Fruit fly (Drosophila melanogaster) whole organism, adult: ENCODE results near the gene CG31706.

Source experiments
- CG11617 ChIP-seq: fragments of 200-800 bp; sonication (Bioruptor generic); optimal IDR thresholded peaks from 2 replicates; lab custom pipeline; 2017; ENCODE audit warnings: mild to moderate bottlenecking, missing biosample characterization, missing genetic modification reagents, missing genetic modification characterization
- CG12768 ChIP-seq: fragments of 200-800 bp; sonication (Bioruptor generic); optimal IDR thresholded peaks from 2 replicates; lab custom pipeline; 2017; ENCODE audit warnings: missing biosample characterization, missing genetic modification characterization, mild to moderate bottlenecking, moderate library complexity, missing genetic modification reagents
- CG14711 ChIP-seq: fragments of 200-800 bp; sonication (Bioruptor generic); optimal IDR thresholded peaks from 2 replicates; lab custom pipeline; 2018; ENCODE audit warnings: missing biosample characterization, mild to moderate bottlenecking, missing genetic modification characterization, moderate library complexity
- CG1620 ChIP-seq: fragments of 200-800 bp; sonication (Bioruptor generic); optimal IDR thresholded peaks from 2 replicates; lab custom pipeline; 2016; ENCODE audit warnings: missing biosample characterization, missing genetic modification characterization
- CG33017 ChIP-seq: fragments of 200-800 bp; sonication (Bioruptor generic); optimal IDR thresholded peaks from 2 replicates; lab custom pipeline; 2018; ENCODE audit warnings: missing biosample characterization, mild to moderate bottlenecking, missing genetic modification characterization, moderate library complexity
- CG5204 ChIP-seq: fragments of 200-800 bp; sonication (Bioruptor generic); optimal IDR thresholded peaks from 2 replicates; lab custom pipeline; 2016; ENCODE audit warnings: missing biosample characterization, missing genetic modification characterization
- CG7045 ChIP-seq: fragments of 200-800 bp; sonication (Bioruptor generic); optimal IDR thresholded peaks from 2 replicates; lab custom pipeline; 2017; ENCODE audit warnings: missing biosample characterization, mild to moderate bottlenecking, missing genetic modification characterization
- CG7101 ChIP-seq: fragments of 200-800 bp; sonication (Bioruptor generic); optimal IDR thresholded peaks from 2 replicates; lab custom pipeline; 2018; ENCODE audit warnings: missing biosample characterization, mild to moderate bottlenecking, missing genetic modification characterization, moderate library complexity
- Clk ChIP-seq: fragments of 200-800 bp; sonication (Bioruptor generic); optimal IDR thresholded peaks from 2 replicates; lab custom pipeline; 2017; ENCODE audit warnings: missing biosample characterization, missing genetic modification characterization
- Crg-1 ChIP-seq: fragments of 200-800 bp; sonication (Bioruptor generic); optimal IDR thresholded peaks from 2 replicates; lab custom pipeline; 2016; ENCODE audit warnings: missing biosample characterization, missing genetic modification characterization
- Hr96 ChIP-seq: fragments of 200-800 bp; sonication (Bioruptor generic); optimal IDR thresholded peaks from 2 replicates; lab custom pipeline; 2016; ENCODE audit warnings: missing biosample characterization, missing genetic modification characterization
- Mnt ChIP-seq: fragments of 200-800 bp; sonication (Bioruptor generic); optimal IDR thresholded peaks from 2 replicates; lab custom pipeline; 2016; ENCODE audit warnings: missing biosample characterization, mild to moderate bottlenecking, missing genetic modification characterization
- bab1 ChIP-seq: fragments of 200-800 bp; sonication (Bioruptor generic); optimal IDR thresholded peaks from 3 replicates; lab custom pipeline; 2019; ENCODE audit warnings: missing biosample characterization, mild to moderate bottlenecking, missing genetic modification characterization, moderate library complexity
- cic ChIP-seq: fragments of 200-800 bp; sonication (Bioruptor generic); optimal IDR thresholded peaks from 2 replicates; lab custom pipeline; 2017; ENCODE audit warnings: missing biosample characterization, mild to moderate bottlenecking, missing genetic modification characterization, moderate library complexity
- cnc ChIP-seq, 2 experiments: fragments of >200 bp; optimal IDR thresholded peaks; 2 replicates each; lab custom pipeline; 2017
- kay ChIP-seq: fragments of 200-800 bp; sonication (Bioruptor generic); peaks from one replicate; lab custom pipeline; 2016; ENCODE audit warnings: missing biosample characterization, missing genetic modification characterization, borderline replicate concordance
- ovo ChIP-seq: fragments of 200-800 bp; sonication (Bioruptor generic); optimal IDR thresholded peaks from 2 replicates; lab custom pipeline; 2016; ENCODE audit warnings: missing biosample characterization, missing genetic modification characterization
- pad ChIP-seq: fragments of 200-800 bp; sonication (Bioruptor generic); optimal IDR thresholded peaks from 3 replicates; lab custom pipeline; 2017; ENCODE audit warnings: missing biosample characterization, missing genetic modification characterization, mild to moderate bottlenecking, moderate library complexity, missing genetic modification reagents
- tj ChIP-seq: fragments of 200-800 bp; sonication (Bioruptor generic); optimal IDR thresholded peaks from 3 replicates; lab custom pipeline; 2017; ENCODE audit warnings: missing biosample characterization, mild to moderate bottlenecking, missing genetic modification characterization, moderate library complexity
- toe ChIP-seq: fragments of 200-800 bp; sonication (Bioruptor generic); optimal IDR thresholded peaks from 2 replicates; lab custom pipeline; 2016; ENCODE audit warnings: missing biosample characterization, missing genetic modification characterization

CG31706 gene

dm6 chr2L:11530952-11531351 is at the start of gene CG31706:
TSS of gene CG31706 (minus strand) at chr2L:11531052.
- TF ChIP-seq CG12768 (GFP tag; lab: Kevin White, UChicago) = no peak
- no peak for TF ChIP-seq kay (GFP tag; lab: Kevin White, UChicago)

- TF ChIP-seq CG11617 = no peak
- no peak for TF ChIP-seq CG12768 (GFP tag; lab: Kevin White, UChicago)
- no peak for TF ChIP-seq CG7045 (GFP tag; lab: Kevin White, UChicago)
- TF ChIP-seq CG7101 (tag; lab: Kevin White, UChicago) = no peak
- no peak for TF ChIP-seq Mnt (GFP tag; lab: Kevin White, UChicago)
- no peak for TF ChIP-seq Hr96 (GFP tag; lab: Kevin White, UChicago)
Measured at dm6 chr2L:11553825-11554224, 23.0 kb upstream of the CG31706 start.

DNA sequence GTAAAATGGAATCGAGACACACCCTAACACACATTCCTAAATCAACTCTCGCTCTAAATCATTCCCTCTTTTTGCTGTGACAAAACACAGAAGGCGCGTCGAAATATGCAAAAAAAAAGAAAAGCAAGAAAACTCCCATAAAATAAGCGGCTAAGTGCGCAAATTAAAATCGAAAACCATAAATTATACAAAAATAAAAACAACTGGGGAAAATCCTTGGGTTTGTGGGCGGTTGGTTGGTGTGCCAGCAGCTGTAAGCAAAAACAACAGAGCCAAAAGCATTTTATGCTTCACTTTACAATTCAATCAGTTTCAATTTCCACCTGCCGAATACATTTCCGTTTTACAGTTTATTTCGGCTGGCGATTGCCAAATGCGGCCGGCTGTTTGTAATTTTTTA is 5.0 kb upstream of the CG31706 start, which contains the start of gene CG43438:
Gene CG43438, plus strand, starts transcription at position 301 of the 400 bp plus-strand sequence.
- TF ChIP-seq tj (GFP tag; lab: Kevin White, UChicago) (no peak), Crg-1 (GFP tag; lab: Kevin White, UChicago) (no peak), CG7101 (tag; lab: Kevin White, UChicago) (no peak), CG7045 (GFP tag; lab: Kevin White, UChicago) (no peak), CG5204 (GFP tag; lab: Kevin White, UChicago) (no peak), cic (GFP tag; lab: Kevin White, UChicago) (no peak), toe (GFP tag; lab: Kevin White, UChicago) (no peak), pad (GFP tag; lab: Kevin White, UChicago) (no peak), CG1620 (GFP tag; lab: Kevin White, UChicago) (no peak), CG14711 (tag; lab: Kevin White, UChicago) (no peak), Clk (no peak), bab1 (GFP tag; lab: Kevin White, UChicago) (no peak), kay (GFP tag; lab: Kevin White, UChicago) (no peak), ovo (GFP tag; lab: Kevin White, UChicago) (no peak), CG11617 (no peak), CG33017 (tag; lab: Kevin White, UChicago) (no peak), cnc (optimal IDR thresholded peaks at IDR 0.05; lab: Kevin White, UChicago) (no peak), Hr96 (GFP tag; lab: Kevin White, UChicago) (no peak), Mnt (GFP tag; lab: Kevin White, UChicago) (no peak)

dm6 chr2L:11531520-11531919 is 668 bp upstream of the CG31706 start, which contains the start of gene CG34162:
TSS of gene CG34162 (plus strand) at chr2L:11531820.
- no peak for TF ChIP-seq CG5204 (GFP tag; lab: Kevin White, UChicago)
- no peak for TF ChIP-seq cnc (optimal IDR thresholded peaks at IDR 0.05; lab: Kevin White, UChicago)
- no peak for TF ChIP-seq bab1 (GFP tag; lab: Kevin White, UChicago)
- TF ChIP-seq Crg-1 (GFP tag; lab: Kevin White, UChicago) = no peak
- TF ChIP-seq CG14711 (tag; lab: Kevin White, UChicago) = no peak
- no peak for TF ChIP-seq Clk
- TF ChIP-seq Mnt (GFP tag; lab: Kevin White, UChicago) = no peak

dm6 chr2L:11528129-11528589 is 2.7 kb downstream of the CG31706 start, which contains the start of gene CG31705:
TSS of gene CG31705 (minus strand) at chr2L:11528205.
- TF ChIP-seq Crg-1 (GFP tag; lab: Kevin White, UChicago) = no peak
- no peak for TF ChIP-seq CG1620 (GFP tag; lab: Kevin White, UChicago)
- TF ChIP-seq Hr96 (GFP tag; lab: Kevin White, UChicago) = no peak
- TF ChIP-seq CG14711 (tag; lab: Kevin White, UChicago) = peak; percentile 31
- TF ChIP-seq cic (GFP tag; lab: Kevin White, UChicago) = peak; percentile 22
- peak; percentile 5 for TF ChIP-seq CG33017 (tag; lab: Kevin White, UChicago)
- no peak for TF ChIP-seq cnc (optimal IDR thresholded peaks at IDR 0.05; lab: Kevin White, UChicago)
- peak; percentile 52 for TF ChIP-seq tj (GFP tag; lab: Kevin White, UChicago)
- peak; percentile 57 for TF ChIP-seq CG11617
- TF ChIP-seq kay (GFP tag; lab: Kevin White, UChicago) = peak; percentile 21
- TF ChIP-seq CG7101 (tag; lab: Kevin White, UChicago) = peak; percentile 60
- TF ChIP-seq toe (GFP tag; lab: Kevin White, UChicago) = peak; percentile 38
- peak; percentile 45 for TF ChIP-seq pad (GFP tag; lab: Kevin White, UChicago)
- TF ChIP-seq CG5204 (GFP tag; lab: Kevin White, UChicago) = no peak
- peak; percentile 75 for TF ChIP-seq CG12768 (GFP tag; lab: Kevin White, UChicago)
- peak; percentile 78 for TF ChIP-seq bab1 (GFP tag; lab: Kevin White, UChicago)
- no peak for TF ChIP-seq ovo (GFP tag; lab: Kevin White, UChicago)
- TF ChIP-seq Mnt (GFP tag; lab: Kevin White, UChicago) = no peak
- peak; percentile 82 for TF ChIP-seq CG7045 (GFP tag; lab: Kevin White, UChicago)

- no peak for TF ChIP-seq CG7045 (GFP tag; lab: Kevin White, UChicago)
Measured at dm6 chr2L:11522676-11523075, 8.2 kb downstream of the CG31706 start, which contains the start of gene CG43153. TSS of gene CG43153 (minus strand) at chr2L:11522776.

- TF ChIP-seq cnc (optimal IDR thresholded peaks at IDR 0.05; lab: Kevin White, UChicago) = no peak
- TF ChIP-seq toe (GFP tag; lab: Kevin White, UChicago) = no peak
- TF ChIP-seq CG33017 (tag; lab: Kevin White, UChicago) = no peak
- no peak for TF ChIP-seq Clk
- TF ChIP-seq ovo (GFP tag; lab: Kevin White, UChicago) = no peak
- TF ChIP-seq CG1620 (GFP tag; lab: Kevin White, UChicago) = no peak
- no peak for TF ChIP-seq Mnt (GFP tag; lab: Kevin White, UChicago)
- no peak for TF ChIP-seq cic (GFP tag; lab: Kevin White, UChicago)
Measured at dm6 chr2L:11521185-11521584, 9.7 kb downstream of the CG31706 start, which contains the start of gene CG14930. TSS of gene CG14930 (minus strand) at chr2L:11521285.
